Worm (Caenorhabditis elegans) whole organism, mixed stage, embryonic: Measurements from ENCODE around the gene F46G11.2.

Source experiments
- M03D4.4 ChIP-seq: sonication (generic microtip); optimal IDR thresholded peaks from 2 replicates; lab custom pipeline; 2017; ENCODE audit warnings: mild to moderate bottlenecking, missing genetic modification characterization, missing compliant biosample characterization
- bed-3 ChIP-seq: fragments of 200-800 bp; sonication (Bioruptor generic); optimal IDR thresholded peaks from 3 replicates; lab custom pipeline; 2018; ENCODE audit warnings: mild to moderate bottlenecking, missing genetic modification characterization, moderate library complexity, missing compliant biosample characterization
- blmp-1 ChIP-seq: fragments of 150-350 bp; optimal IDR thresholded peaks from 2 replicates; lab custom pipeline; 2014; ENCODE audit warnings: missing biosample characterization, missing genetic modification characterization
- ceh-39 ChIP-seq: fragments of 150-350 bp; optimal IDR thresholded peaks from 2 replicates; lab custom pipeline; 2014; ENCODE audit warnings: missing biosample characterization, missing genetic modification characterization
- ceh-43 ChIP-seq: fragments of 200-800 bp; sonication (Bioruptor generic); optimal IDR thresholded peaks from 2 replicates; lab custom pipeline; 2018; ENCODE audit warnings: mild to moderate bottlenecking, missing genetic modification characterization, moderate library complexity, missing compliant biosample characterization
- ceh-83 ChIP-seq: fragments of 200-800 bp; sonication (Bioruptor generic); optimal IDR thresholded peaks from 2 replicates; lab custom pipeline; 2018; ENCODE audit warnings: mild to moderate bottlenecking, missing genetic modification characterization, missing compliant biosample characterization
- ces-1 ChIP-seq: fragments of 150-350 bp; optimal IDR thresholded peaks from 2 replicates; lab custom pipeline; 2014; ENCODE audit warnings: missing biosample characterization, missing genetic modification reagents, missing genetic modification characterization
- cnd-1 ChIP-seq: fragments of 200-800 bp; sonication (Bioruptor generic); optimal IDR thresholded peaks from 2 replicates; lab custom pipeline; 2018; ENCODE audit warnings: mild to moderate bottlenecking, missing genetic modification characterization, missing compliant biosample characterization
- drap-1 ChIP-seq: fragments of 200-800 bp; sonication (Bioruptor generic); optimal IDR thresholded peaks from 3 replicates; lab custom pipeline; 2018; ENCODE audit warnings: mild to moderate bottlenecking, missing genetic modification characterization, missing compliant biosample characterization
- elt-1 ChIP-seq: sonication (generic microtip); optimal IDR thresholded peaks from 2 replicates; lab custom pipeline; 2017; ENCODE audit warnings: missing genetic modification characterization, mild to moderate bottlenecking, missing compliant biosample characterization, antibody characterized with exemption, moderate library complexity, borderline replicate concordance; ENCODE audit not compliant: insufficient read depth
- elt-3 ChIP-seq: fragments of 150-350 bp; optimal IDR thresholded peaks from 2 replicates; lab custom pipeline; 2014; ENCODE audit warnings: missing biosample characterization, missing genetic modification characterization
- flh-1 ChIP-seq: fragments of 200-800 bp; sonication (Bioruptor generic); optimal IDR thresholded peaks from 2 replicates; lab custom pipeline; 2018; ENCODE audit warnings: mild to moderate bottlenecking, missing genetic modification characterization, moderate library complexity, missing compliant biosample characterization
- ham-2 ChIP-seq: fragments of 200-800 bp; sonication (Bioruptor generic); optimal IDR thresholded peaks from 2 replicates; lab custom pipeline; 2018; ENCODE audit warnings: mild to moderate bottlenecking, missing genetic modification characterization, missing compliant biosample characterization
- hlh-1 ChIP-seq: fragments of 150-350 bp; optimal IDR thresholded peaks from 2 replicates; lab custom pipeline; 2014; ENCODE audit warnings: missing biosample characterization, missing genetic modification reagents, missing genetic modification characterization
- lin-13 ChIP-seq: fragments of 150-350 bp; optimal IDR thresholded peaks from 2 replicates; lab custom pipeline; 2014; ENCODE audit warnings: missing biosample characterization, missing genetic modification characterization
- lin-32 ChIP-seq: fragments of 200-800 bp; sonication (Bioruptor generic); optimal IDR thresholded peaks from 2 replicates; lab custom pipeline; 2018; ENCODE audit warnings: mild to moderate bottlenecking, missing genetic modification characterization, missing compliant biosample characterization
- lsy-2 ChIP-seq: fragments of 150-350 bp; optimal IDR thresholded peaks from 2 replicates; lab custom pipeline; 2014; ENCODE audit warnings: missing biosample characterization, missing genetic modification characterization
- mab-5 ChIP-seq: fragments of 150-350 bp; optimal IDR thresholded peaks from 2 replicates; lab custom pipeline; 2014; ENCODE audit warnings: missing biosample characterization, missing genetic modification characterization
- mep-1 ChIP-seq: fragments of 150-350 bp; optimal IDR thresholded peaks from 2 replicates; lab custom pipeline; 2017; ENCODE audit warnings: missing biosample characterization, missing genetic modification reagents, missing genetic modification characterization, inconsistent platforms
- mls-2 ChIP-seq: sonication (generic microtip); optimal IDR thresholded peaks from 2 replicates; lab custom pipeline; 2016; ENCODE audit warnings: mild to moderate bottlenecking, missing genetic modification characterization, moderate library complexity, missing compliant biosample characterization
- nhr-12 ChIP-seq: fragments of 150-350 bp; optimal IDR thresholded peaks from 2 replicates; lab custom pipeline; 2014; ENCODE audit warnings: missing biosample characterization, missing genetic modification characterization
- nhr-2 ChIP-seq: fragments of 150-350 bp; optimal IDR thresholded peaks from 2 replicates; lab custom pipeline; 2014; ENCODE audit warnings: missing biosample characterization, missing genetic modification characterization
- nhr-237 ChIP-seq: fragments of 150-350 bp; optimal IDR thresholded peaks from 2 replicates; lab custom pipeline; 2014; ENCODE audit warnings: missing biosample characterization, missing genetic modification characterization
- nhr-28 ChIP-seq: fragments of 150-350 bp; optimal IDR thresholded peaks from 2 replicates; lab custom pipeline; 2014; ENCODE audit warnings: missing biosample characterization, missing genetic modification characterization
- nhr-76 ChIP-seq: sonication (generic microtip); optimal IDR thresholded peaks from 2 replicates; lab custom pipeline; 2017; ENCODE audit warnings: missing biosample characterization, missing genetic modification characterization
- pha-4 ChIP-seq: fragments of 150-350 bp; optimal IDR thresholded peaks from 2 replicates; lab custom pipeline; 2018; ENCODE audit warnings: missing biosample characterization, missing genetic modification reagents, missing genetic modification characterization
- sem-2 ChIP-seq: fragments of 200-800 bp; sonication (Bioruptor generic); optimal IDR thresholded peaks from 2 replicates; lab custom pipeline; 2018; ENCODE audit warnings: mild to moderate bottlenecking, missing genetic modification characterization, missing compliant biosample characterization
- snpc-4 ChIP-seq: fragments of 150-350 bp; optimal IDR thresholded peaks from 2 replicates; lab custom pipeline; 2014; ENCODE audit warnings: missing biosample characterization, missing genetic modification characterization
- sptf-1 ChIP-seq: sonication (generic microtip); optimal IDR thresholded peaks from 2 replicates; lab custom pipeline; 2017; ENCODE audit warnings: mild to moderate bottlenecking, missing genetic modification characterization, moderate library complexity, missing compliant biosample characterization
- tbx-8 ChIP-seq: fragments of 200-800 bp; sonication (Bioruptor generic); optimal IDR thresholded peaks from 2 replicates; lab custom pipeline; 2018; ENCODE audit warnings: mild to moderate bottlenecking, missing genetic modification characterization, moderate library complexity, missing compliant biosample characterization
- unc-120 ChIP-seq: sonication (generic microtip); optimal IDR thresholded peaks from 2 replicates; lab custom pipeline; 2017; ENCODE audit warnings: missing genetic modification characterization, missing compliant biosample characterization; ENCODE audit not compliant: poor library complexity, severe bottlenecking
- unc-39 ChIP-seq: fragments of 150-350 bp; optimal IDR thresholded peaks from 2 replicates; lab custom pipeline; 2014; ENCODE audit warnings: missing biosample characterization, missing genetic modification characterization
- unc-62 ChIP-seq: fragments of 150-350 bp; optimal IDR thresholded peaks from 2 replicates; lab custom pipeline; 2014; ENCODE audit warnings: missing biosample characterization, missing genetic modification reagents, missing genetic modification characterization
- zip-8 ChIP-seq: fragments of 150-350 bp; optimal IDR thresholded peaks from 2 replicates; lab custom pipeline; 2014; ENCODE audit warnings: missing biosample characterization, missing genetic modification characterization
- ztf-11 ChIP-seq: fragments of 150-350 bp; optimal IDR thresholded peaks from 2 replicates; lab custom pipeline; 2014; ENCODE audit warnings: missing biosample characterization, missing genetic modification characterization

F46G11.2 gene

DNA sequence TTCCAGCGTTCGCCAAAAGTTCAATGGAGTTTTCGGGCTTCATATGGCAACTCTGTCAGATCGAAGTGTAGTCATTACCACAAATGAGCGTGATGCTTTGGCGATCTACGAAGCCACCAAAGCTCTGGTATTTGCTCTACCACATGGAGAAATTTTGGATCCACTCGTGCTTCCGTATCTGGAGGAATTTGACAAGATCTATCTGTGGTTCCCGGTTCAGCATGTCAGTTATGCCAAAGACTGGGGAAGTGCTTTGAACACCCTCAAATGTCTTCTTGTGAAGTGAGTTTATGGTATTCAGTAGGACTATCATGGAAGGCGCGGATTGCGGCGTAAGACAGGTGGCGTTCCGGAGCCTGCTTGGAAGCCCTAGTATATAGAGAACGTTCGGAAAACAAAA lies 6.5 kb downstream of the F46G11.2 start:
- TF ChIP-seq nhr-12 (no peak), nhr-76 (no peak), hlh-1 (tag; lab: Kevin White, UChicago) (no peak), ceh-39 (tag; lab: Kevin White, UChicago) (no peak), sem-2 (GFP tag; lab: Kevin White, UChicago) (no peak), lsy-2 (tag; lab: Kevin White, UChicago) (no peak), blmp-1 (no peak), nhr-237 (tag; lab: Kevin White, UChicago) (no peak), flh-1 (no peak), lin-32 (GFP tag; lab: Kevin White, UChicago) (no peak), ztf-11 (tag; lab: Kevin White, UChicago) (no peak), unc-39 (tag; lab: Kevin White, UChicago) (no peak)
- TF ChIP-seq, all 35 proteins: peak for 0

- TF ChIP-seq cnd-1 (no peak), nhr-237 (tag; lab: Kevin White, UChicago) (no peak), flh-1 (no peak), mab-5 (tag; lab: Kevin White, UChicago) (no peak), sem-2 (GFP tag; lab: Kevin White, UChicago) (no peak), elt-3 (tag; lab: Kevin White, UChicago) (no peak), zip-8 (tag; lab: Kevin White, UChicago) (no peak), elt-1 (no peak), lin-32 (GFP tag; lab: Kevin White, UChicago) (no peak)
- TF ChIP-seq, all 35 proteins: peak for 0
These were observed 10.7 kb downstream of the F46G11.2 start, which contains the start of gene F46G11.4 for ce11 chrX:5798690-5799089. Gene F46G11.4 (minus strand): TSS chrX:5798790.

- TF ChIP-seq ces-1 (GFP tag; lab: Kevin White, UChicago) (peak; percentile 96), nhr-237 (tag; lab: Kevin White, UChicago) (no peak), unc-62 (GFP tag; lab: Kevin White, UChicago) (peak; percentile 71), zip-8 (tag; lab: Kevin White, UChicago) (no peak), hlh-1 (tag; lab: Kevin White, UChicago) (no peak), nhr-2 (no peak), ceh-83 (no peak)
These were observed 11.3 kb downstream of the F46G11.2 start for ce11 chrX:5799229-5799628.

ce11 chrX:5801156-5801592 lies 13.2 kb downstream of the F46G11.2 start:
- peak; percentile 72 for TF ChIP-seq ceh-43
- TF ChIP-seq M03D4.4 (tag; lab: Kevin White, UChicago), result peak; percentile 91
- TF ChIP-seq nhr-12, result peak; percentile 34
- peak; percentile 57 for TF ChIP-seq elt-3 (tag; lab: Kevin White, UChicago)
- no peak for TF ChIP-seq snpc-4 (tag; lab: Kevin White, UChicago)
- TF ChIP-seq unc-62 (GFP tag; lab: Kevin White, UChicago), result peak; percentile 78
- peak; percentile 83 for TF ChIP-seq ham-2
- peak; percentile 66 for TF ChIP-seq sem-2 (GFP tag; lab: Kevin White, UChicago)
- peak; percentile 71 for TF ChIP-seq cnd-1
- TF ChIP-seq ces-1 (GFP tag; lab: Kevin White, UChicago), result peak; percentile 98
- TF ChIP-seq nhr-237 (tag; lab: Kevin White, UChicago), result peak; percentile 86
- peak; percentile 33 for TF ChIP-seq pha-4 (tag; lab: Kevin White, UChicago)
- no peak for TF ChIP-seq blmp-1
- TF ChIP-seq lin-32 (GFP tag; lab: Kevin White, UChicago), result peak; percentile 87
- TF ChIP-seq ceh-83, result peak; percentile 63
- TF ChIP-seq bed-3 (GFP tag; lab: Kevin White, UChicago), result peak; percentile 84
- TF ChIP-seq mep-1 (tag; lab: Kevin White, UChicago), result peak; percentile 49
- TF ChIP-seq mab-5 (tag; lab: Kevin White, UChicago), result no peak
- peak; percentile 50 for TF ChIP-seq lsy-2 (tag; lab: Kevin White, UChicago)
- no peak for TF ChIP-seq zip-8 (tag; lab: Kevin White, UChicago)
- TF ChIP-seq hlh-1 (tag; lab: Kevin White, UChicago), result peak; percentile 65
- TF ChIP-seq elt-1, result peak; percentile 23
- TF ChIP-seq ztf-11 (tag; lab: Kevin White, UChicago), result no peak
- no peak for TF ChIP-seq ceh-39 (tag; lab: Kevin White, UChicago)
- TF ChIP-seq drap-1 (GFP tag; lab: Kevin White, UChicago), result peak; percentile 95
- TF ChIP-seq unc-120 (tag; lab: Kevin White, UChicago), result peak; percentile 96
- TF ChIP-seq nhr-2, result no peak
- TF ChIP-seq nhr-28 (tag; lab: Kevin White, UChicago), result peak; percentile 72
- TF ChIP-seq nhr-76, result no peak
- peak; percentile 89 for TF ChIP-seq mls-2
- TF ChIP-seq unc-39 (tag; lab: Kevin White, UChicago), result peak; percentile 28
- peak; percentile 67 for TF ChIP-seq flh-1
- peak; percentile 34 for TF ChIP-seq lin-13 (tag; lab: Kevin White, UChicago)
- peak; percentile 84 for TF ChIP-seq tbx-8 (GFP tag; lab: Kevin White, UChicago)
- TF ChIP-seq sptf-1 (tag; lab: Kevin White, UChicago), result peak; percentile 93
